Fruit fly (Drosophila melanogaster) whole organism, embryonic: ENCODE data around the gene Vps37B.

Experiments
- Atf6 ChIP-seq: fragments of 200-800 bp; sonication (Bioruptor generic); IDR thresholded peaks from 2 replicates; pipeline ENCODE4 v1.3.6; 2022; ENCODE audit warnings: missing biosample characterization, missing genetic modification characterization
- CG16815 ChIP-seq: fragments of 200-800 bp; sonication (Bioruptor generic); optimal IDR thresholded peaks from 3 replicates; lab custom pipeline; 2017; ENCODE audit warnings: missing biosample characterization, mild to moderate bottlenecking, missing genetic modification characterization
- CG8359 ChIP-seq: fragments of 200-800 bp; sonication (Bioruptor generic); optimal IDR thresholded peaks from 2 replicates; lab custom pipeline; 2017; ENCODE audit warnings: missing biosample characterization, mild to moderate bottlenecking, missing genetic modification characterization, borderline replicate concordance
- knrl ChIP-seq: fragments of 200-800 bp; sonication (Bioruptor generic); IDR thresholded peaks from 3 replicates; pipeline ENCODE4 v1.3.6; 2022; ENCODE audit warnings: missing biosample characterization, missing genetic modification characterization; ENCODE audit not compliant: partially characterized antibody
- maf-S ChIP-seq: fragments of 200-800 bp; sonication (Bioruptor generic); optimal IDR thresholded peaks from 2 replicates; lab custom pipeline; 2016; ENCODE audit warnings: missing biosample characterization, missing genetic modification characterization

dm6 chr3R:5203796-5204195 lies 22.2 kb upstream of the Vps37B start:
- TF ChIP-seq maf-S, result no peak
- TF ChIP-seq Atf6, result no peak
- TF ChIP-seq knrl (GFP tag; lab: Robert Waterston, UW), result no peak
- no peak for TF ChIP-seq CG8359
- TF ChIP-seq CG16815 (GFP tag; lab: Kevin White, UChicago), result no peak
